Worm (Caenorhabditis elegans): ENCODE results near the gene F09E5.3.
A peak's percentile ranks its signal among the peaks of the same experiment; 100 is the strongest.

Gene F09E5.3

DNA sequence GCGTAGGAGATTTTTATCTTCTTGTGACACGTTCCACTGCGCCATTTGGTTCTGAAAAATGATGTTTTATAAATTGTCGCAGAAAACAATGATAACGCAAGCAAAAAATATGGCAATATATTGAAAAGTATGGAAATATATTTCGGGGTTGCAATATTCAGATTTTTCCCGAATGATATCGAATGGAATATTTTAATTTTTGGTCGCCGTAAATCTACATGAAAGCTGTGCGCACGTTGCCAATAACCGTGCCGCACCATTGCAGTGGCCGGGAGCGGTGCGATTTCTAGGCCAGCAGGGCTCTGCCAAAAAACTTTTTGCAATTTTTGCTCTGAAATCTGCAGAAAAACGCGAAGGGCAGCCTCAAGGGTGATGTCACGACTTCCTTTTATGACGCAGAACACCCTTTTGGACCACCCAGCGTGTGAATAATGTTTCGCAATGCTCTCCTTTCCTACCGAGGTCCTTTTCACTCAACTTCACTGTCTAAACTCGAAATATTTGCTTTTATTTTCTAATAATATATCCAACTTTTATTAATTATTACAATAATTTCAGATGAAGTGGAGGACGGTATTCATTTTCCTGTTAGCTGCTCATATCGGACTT lies 15.6 kb upstream of the F09E5.3 start, which contains the start of the genes F09E5.11 and bmy-1 (continued):
- no peak for TF ChIP-seq ceh-79 (tag; optimal IDR thresholded peaks at IDR 0.05)
- no peak for TF ChIP-seq nfya-1 (tag; optimal IDR thresholded peaks at IDR 0.05; ENCODE audit: borderline replicate concordance, insufficient read depth)
- TF ChIP-seq akir-1 (GFP tag; optimal IDR thresholded peaks at IDR 0.05), result peak; percentile 73
- TF ChIP-seq nfyb-1 (GFP tag; IDR thresholded peaks at IDR 0.05), result peak; percentile 80
- TF ChIP-seq Y79H2A.3 (GFP tag; conservative IDR thresholded peaks at IDR 0.05), result no peak
- TF ChIP-seq hmg-20 (GFP tag; IDR thresholded peaks at IDR 0.05), result peak; percentile 69; the same call in 1 of the 2 replicates
- TF ChIP-seq F37B4.10 (GFP tag; IDR thresholded peaks at IDR 0.05), result no peak
- peak; percentile 65 for TF ChIP-seq lin-40 (tag; optimal IDR thresholded peaks at IDR 0.05)
- no peak for TF ChIP-seq mes-4 (tag; optimal IDR thresholded peaks at IDR 0.05)
- no peak for TF ChIP-seq lag-1 (GFP tag; IDR thresholded peaks at IDR 0.05)
- TF ChIP-seq rec-8 (tag; optimal IDR thresholded peaks at IDR 0.05), result peak in 1 of 2 experiments; percentile 60
- TF ChIP-seq ztf-6 (GFP tag; IDR thresholded peaks at IDR 0.05), result peak; percentile 30; the same call in 1 of the 2 replicates
- TF ChIP-seq sptf-2 (GFP tag; optimal IDR thresholded peaks at IDR 0.05), result peak; percentile 63
- TF ChIP-seq unc-130 (GFP tag; optimal IDR thresholded peaks at IDR 0.05), result peak; percentile 84
- peak; percentile 39 for TF ChIP-seq somi-1 (GFP tag; optimal IDR thresholded peaks at IDR 0.05)
- peak; percentile 77; the same call in 1 of the 2 replicates for TF ChIP-seq B0019.2 (GFP tag; conservative IDR thresholded peaks at IDR 0.05)
- TF ChIP-seq ceh-91 (GFP tag; IDR thresholded peaks at IDR 0.05), result peak; percentile 68
- peak; percentile 86 for TF ChIP-seq Y67H2A.10 (GFP tag; conservative IDR thresholded peaks at IDR 0.05)
- TF ChIP-seq F22D6.2 (tag; optimal IDR thresholded peaks at IDR 0.05), result no peak
- peak; percentile 77 for TF ChIP-seq ztf-28 (GFP tag; IDR thresholded peaks at IDR 0.05)
- TF ChIP-seq tbx-9 (tag; optimal IDR thresholded peaks at IDR 0.05; ENCODE audit: borderline replicate concordance), result no peak
- peak; percentile 73 for TF ChIP-seq athp-1 (tag; optimal IDR thresholded peaks at IDR 0.05)
- TF ChIP-seq K12H6.12 (tag; optimal IDR thresholded peaks at IDR 0.05), result peak; percentile 80
- TF ChIP-seq lsy-27 (tag; optimal IDR thresholded peaks at IDR 0.05; ENCODE audit: borderline replicate concordance, insufficient read depth), result no peak
- peak; percentile 26 for TF ChIP-seq B0261.1 (tag; optimal IDR thresholded peaks at IDR 0.05)
- peak; percentile 94 for TF ChIP-seq bed-2 (GFP tag; IDR thresholded peaks at IDR 0.05)
- peak; percentile 86 for TF ChIP-seq lir-1 (GFP tag; conservative IDR thresholded peaks at IDR 0.05)
- peak; percentile 72; the same call in 1 of the 2 replicates for TF ChIP-seq egl-44 (GFP tag; IDR thresholded peaks at IDR 0.05)
- TF ChIP-seq ztf-25 (GFP tag; IDR thresholded peaks at IDR 0.05), result peak; percentile 91
- TF ChIP-seq let-607 (tag; optimal IDR thresholded peaks at IDR 0.05), result peak in 1 of 2 experiments; percentile 45
- peak; percentile 67; the same call in 1 of the 2 replicates for TF ChIP-seq rcor-1 (GFP tag; IDR thresholded peaks at IDR 0.05)
- TF ChIP-seq dpl-1 (GFP tag; optimal IDR thresholded peaks at IDR 0.05), result no peak

DNA sequence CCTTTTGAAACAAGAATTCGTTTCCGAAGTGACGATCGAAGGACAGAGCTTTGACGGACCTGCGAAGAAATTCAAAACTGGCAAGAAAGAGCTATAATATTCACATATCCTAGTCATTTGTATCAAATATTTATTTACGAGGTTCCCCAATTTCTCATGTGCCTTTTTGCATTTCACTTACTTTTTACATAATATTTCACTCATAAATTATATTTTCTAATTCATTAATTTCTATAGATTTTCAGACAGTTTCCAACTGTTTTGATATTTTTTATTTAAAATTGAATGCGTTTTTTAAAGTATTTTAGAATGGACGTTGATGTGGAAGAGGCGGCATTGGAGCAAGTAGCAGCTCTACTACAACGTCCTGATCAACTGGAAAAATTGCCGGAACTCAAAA lies 14.5 kb upstream of the F09E5.3 start, which contains the start of gene sec-6:
Gene sec-6, plus strand, starts transcription at position 301 of the 400 bp plus-strand sequence.
- TF ChIP-seq ama-1 (optimal IDR thresholded peaks at IDR 0.05), result no peak
- no peak for TF ChIP-seq ama-1 (GFP tag; optimal IDR thresholded peaks at IDR 0.05)
- no peak for TF ChIP-seq lsy-27 (tag; optimal IDR thresholded peaks at IDR 0.05; ENCODE audit: borderline replicate concordance, insufficient read depth)

DNA sequence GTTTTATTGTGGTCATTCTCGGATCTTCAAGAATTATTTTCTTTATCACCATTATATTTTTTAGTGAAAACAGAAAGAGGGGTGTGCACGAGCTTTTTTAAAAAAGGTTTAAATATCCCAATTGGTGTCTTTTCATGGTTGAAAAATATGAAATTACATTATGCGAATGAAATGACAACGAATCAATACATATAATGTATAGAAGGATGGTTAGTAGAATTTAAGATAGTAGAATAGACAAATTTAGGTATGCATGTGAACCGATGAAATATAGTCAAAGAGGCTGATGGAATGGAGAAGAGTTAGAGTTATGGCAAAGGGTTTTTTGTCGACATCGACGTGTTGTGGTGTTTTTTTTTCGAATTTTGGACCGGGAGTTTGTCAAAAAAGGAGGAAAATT lies 9.3 kb upstream of the F09E5.3 start:
- no peak for TF ChIP-seq F37B4.10 (GFP tag; IDR thresholded peaks at IDR 0.05)
- no peak for TF ChIP-seq madf-3 (GFP tag; IDR thresholded peaks at IDR 0.05)
- TF ChIP-seq dpl-1 (GFP tag; optimal IDR thresholded peaks at IDR 0.05), result no peak
- TF ChIP-seq efl-1 (GFP tag; optimal IDR thresholded peaks at IDR 0.05), result no peak
- TF ChIP-seq ZK185.1 (tag; optimal IDR thresholded peaks at IDR 0.05; ENCODE audit: poor library complexity, severe bottlenecking), result no peak
- no peak for TF ChIP-seq mes-4 (tag; optimal IDR thresholded peaks at IDR 0.05)
- TF ChIP-seq madf-8 (GFP tag; conservative IDR thresholded peaks at IDR 0.05), result no peak
- no peak for TF ChIP-seq egl-18 (GFP tag; IDR thresholded peaks at IDR 0.05)
- TF ChIP-seq pbrm-1 (GFP tag; IDR thresholded peaks at IDR 0.05), result no peak
- TF ChIP-seq atf-7 (tag; optimal IDR thresholded peaks at IDR 0.05), result no peak
- TF ChIP-seq ceh-27 (GFP tag; optimal IDR thresholded peaks at IDR 0.05), result no peak
- TF ChIP-seq hrde-1 (tag; optimal IDR thresholded peaks at IDR 0.05; ENCODE audit: borderline replicate concordance), result no peak
- TF ChIP-seq lsl-1 (GFP tag; optimal IDR thresholded peaks at IDR 0.05), result no peak
- no peak for TF ChIP-seq Y67H2A.10 (GFP tag; conservative IDR thresholded peaks at IDR 0.05)
- no peak for TF ChIP-seq let-607 (tag; optimal IDR thresholded peaks at IDR 0.05)
- TF ChIP-seq Y95B8A.8 (GFP tag; IDR thresholded peaks at IDR 0.05), result no peak

Data from whole organism, young adult.